Worm (Caenorhabditis elegans) whole organism, young adult: ENCODE measurements around the gene C53C11.1.

Source experiments
- B0261.1 ChIP-seq: sonication (generic microtip); optimal IDR thresholded peaks from 2 replicates; lab custom pipeline; 2016; ENCODE audit warnings: mild to moderate bottlenecking, missing genetic modification characterization, moderate library complexity, missing compliant biosample characterization
- C06A6.2 ChIP-seq: fragments of 200-800 bp; sonication (Bioruptor generic); conservative IDR thresholded peaks from 2 replicates; pipeline ENCODE4 v1.3.6; 2022; ENCODE audit warnings: missing genetic modification characterization, missing compliant biosample characterization
- F57A8.1 ChIP-seq: fragments of 200-800 bp; sonication (Bioruptor generic); optimal IDR thresholded peaks from 2 replicates; lab custom pipeline; 2018; ENCODE audit warnings: mild to moderate bottlenecking, missing genetic modification characterization, moderate library complexity, missing compliant biosample characterization
- K12H6.12 ChIP-seq: fragments of 200-800 bp; sonication (Bioruptor generic); optimal IDR thresholded peaks from 2 replicates; lab custom pipeline; 2018; ENCODE audit warnings: mild to moderate bottlenecking, missing genetic modification characterization, missing compliant biosample characterization
- Y56A3A.18 ChIP-seq: fragments of 200-800 bp; sonication (Bioruptor generic); IDR thresholded peaks from 2 replicates; pipeline ENCODE4 v1.3.6; 2022; ENCODE audit warnings: missing genetic modification reagents, missing genetic modification characterization, missing compliant biosample characterization
- Y79H2A.3 ChIP-seq: fragments of 200-800 bp; sonication (Bioruptor generic); conservative IDR thresholded peaks from 2 replicates; pipeline ENCODE4 v1.3.6; 2022; ENCODE audit warnings: missing genetic modification reagents, missing genetic modification characterization, missing compliant biosample characterization
- Y95B8A.8 ChIP-seq: fragments of 200-800 bp; sonication (Bioruptor generic); IDR thresholded peaks from 2 replicates; pipeline ENCODE4 v1.3.6; 2022; ENCODE audit warnings: missing genetic modification reagents, missing genetic modification characterization, missing compliant biosample characterization
- ama-1 ChIP-seq, 3 experiments: fragments of 150-350 bp in 1 of 3; sonication (generic microtip) in 2 of 3; optimal IDR thresholded peaks; 2 replicates each; lab custom pipeline; 2014 to 2018; ENCODE audit warnings: missing biosample characterization in 2 of 3, missing genetic modification characterization in 2 of 3, missing genetic modification reagents in 2 of 3
- aptf-2 ChIP-seq: fragments of 200-800 bp; sonication (Bioruptor generic); conservative IDR thresholded peaks from 2 replicates; pipeline ENCODE4 v1.3.6; 2022; ENCODE audit warnings: missing genetic modification reagents, missing genetic modification characterization, missing compliant biosample characterization
- athp-1 ChIP-seq: sonication (generic microtip); optimal IDR thresholded peaks from 2 replicates; lab custom pipeline; 2017; ENCODE audit warnings: mild to moderate bottlenecking, missing genetic modification characterization, missing compliant biosample characterization
- attf-3 ChIP-seq: fragments of 200-800 bp; sonication (Bioruptor generic); conservative IDR thresholded peaks from 2 replicates; pipeline ENCODE4 v1.3.6; 2022; ENCODE audit warnings: missing genetic modification reagents, missing genetic modification characterization, missing compliant biosample characterization
- bed-1 ChIP-seq: fragments of 200-800 bp; sonication (Bioruptor generic); IDR thresholded peaks from 2 replicates; pipeline ENCODE4 v1.3.6; 2022; ENCODE audit warnings: missing genetic modification reagents, missing genetic modification characterization, missing compliant biosample characterization
- ccch-3 ChIP-seq: fragments of 200-800 bp; sonication (Bioruptor generic); optimal IDR thresholded peaks from 2 replicates; lab custom pipeline; 2018; ENCODE audit warnings: mild to moderate bottlenecking, missing genetic modification characterization, missing compliant biosample characterization
- cebp-2 ChIP-seq: fragments of 200-800 bp; sonication (Bioruptor generic); IDR thresholded peaks from 2 replicates; pipeline ENCODE4 v1.3.6; 2022; ENCODE audit warnings: missing genetic modification characterization, missing compliant biosample characterization
- ceh-100 ChIP-seq: fragments of 200-800 bp; sonication (Bioruptor generic); IDR thresholded peaks from 2 replicates; pipeline ENCODE4 v1.3.6; 2022; ENCODE audit warnings: missing genetic modification reagents, missing genetic modification characterization, missing compliant biosample characterization
- ceh-27 ChIP-seq: fragments of 200-800 bp; sonication (Bioruptor generic); optimal IDR thresholded peaks from 2 replicates; lab custom pipeline; 2018; ENCODE audit warnings: mild to moderate bottlenecking, missing genetic modification characterization, moderate library complexity, missing compliant biosample characterization
- ceh-40 ChIP-seq: fragments of 200-800 bp; sonication (Bioruptor generic); IDR thresholded peaks from 2 replicates; pipeline ENCODE4 v1.3.6; 2022; ENCODE audit warnings: missing genetic modification characterization, missing compliant biosample characterization
- ceh-79 ChIP-seq: sonication (generic microtip); optimal IDR thresholded peaks from 2 replicates; lab custom pipeline; 2017; ENCODE audit warnings: mild to moderate bottlenecking, missing genetic modification characterization, missing compliant biosample characterization
- egl-18 ChIP-seq: fragments of 200-800 bp; sonication (Bioruptor generic); IDR thresholded peaks from 2 replicates; pipeline ENCODE4 v1.3.6; 2022; ENCODE audit warnings: missing genetic modification reagents, missing genetic modification characterization, missing compliant biosample characterization
- egrh-3 ChIP-seq: fragments of 200-800 bp; sonication (Bioruptor generic); IDR thresholded peaks from 2 replicates; pipeline ENCODE4 v1.3.6; 2022; ENCODE audit warnings: missing genetic modification reagents, missing genetic modification characterization, missing compliant biosample characterization
- fkh-3 ChIP-seq: sonication (generic microtip); optimal IDR thresholded peaks from 2 replicates; lab custom pipeline; 2016; ENCODE audit warnings: mild to moderate bottlenecking, missing genetic modification characterization, missing compliant biosample characterization
- gei-17 ChIP-seq: fragments of 200-800 bp; sonication (Bioruptor generic); optimal IDR thresholded peaks from 2 replicates; lab custom pipeline; 2018; ENCODE audit warnings: mild to moderate bottlenecking, missing genetic modification characterization, missing compliant biosample characterization
- hlh-26 ChIP-seq: fragments of 200-800 bp; sonication (Bioruptor generic); conservative IDR thresholded peaks from 2 replicates; pipeline ENCODE4 v1.3.6; 2022; ENCODE audit warnings: missing genetic modification reagents, missing genetic modification characterization, missing compliant biosample characterization
- hmg-1.2 ChIP-seq: fragments of 200-800 bp; sonication (Bioruptor generic); IDR thresholded peaks from 2 replicates; pipeline ENCODE4 v1.3.6; 2022; ENCODE audit warnings: missing genetic modification reagents, missing genetic modification characterization, missing compliant biosample characterization
- hmg-20 ChIP-seq: fragments of 200-800 bp; sonication (Bioruptor generic); IDR thresholded peaks from 2 replicates; pipeline ENCODE4 v1.3.6; 2022; ENCODE audit warnings: missing genetic modification reagents, missing genetic modification characterization, missing compliant biosample characterization
- let-526 ChIP-seq: fragments of 200-800 bp; sonication (Bioruptor generic); IDR thresholded peaks from 2 replicates; pipeline ENCODE4 v1.3.6; 2022; ENCODE audit warnings: missing genetic modification reagents, missing genetic modification characterization, missing compliant biosample characterization
- lin-54 ChIP-seq: fragments of 200-800 bp; sonication (Bioruptor generic); optimal IDR thresholded peaks from 2 replicates; lab custom pipeline; 2018; ENCODE audit warnings: mild to moderate bottlenecking, missing genetic modification characterization, missing compliant biosample characterization
- madf-10 ChIP-seq: sonication (generic microtip); optimal IDR thresholded peaks from 2 replicates; lab custom pipeline; 2016; ENCODE audit warnings: mild to moderate bottlenecking, missing genetic modification characterization, missing compliant biosample characterization
- madf-6 ChIP-seq: fragments of 200-800 bp; sonication (Bioruptor generic); IDR thresholded peaks from 2 replicates; pipeline ENCODE4 v1.3.6; 2022; ENCODE audit warnings: missing genetic modification reagents, missing genetic modification characterization, missing compliant biosample characterization
- mcd-1 ChIP-seq: fragments of 200-800 bp; sonication (Bioruptor generic); IDR thresholded peaks from 2 replicates; pipeline ENCODE4 v1.3.6; 2022; ENCODE audit warnings: missing genetic modification reagents, missing genetic modification characterization, missing compliant biosample characterization
- mel-28 ChIP-seq: sonication (generic microtip); optimal IDR thresholded peaks from 2 replicates; lab custom pipeline; 2016; ENCODE audit warnings: borderline replicate concordance, mild to moderate bottlenecking, missing genetic modification characterization, missing compliant biosample characterization
- mxl-1 ChIP-seq: sonication (generic microtip); optimal IDR thresholded peaks from 2 replicates; lab custom pipeline; 2016; ENCODE audit warnings: missing genetic modification characterization, missing compliant biosample characterization
- nhr-179 ChIP-seq: sonication (generic microtip); optimal IDR thresholded peaks from 2 replicates; lab custom pipeline; 2016; ENCODE audit warnings: mild to moderate bottlenecking, missing genetic modification characterization, missing compliant biosample characterization
- nhr-80 ChIP-seq: sonication (generic microtip); optimal IDR thresholded peaks from 2 replicates; lab custom pipeline; 2016; ENCODE audit warnings: missing genetic modification characterization, missing compliant biosample characterization
- repo-1 ChIP-seq: sonication (generic microtip); optimal IDR thresholded peaks from 2 replicates; lab custom pipeline; 2017; ENCODE audit warnings: mild to moderate bottlenecking, missing genetic modification characterization, missing compliant biosample characterization
- rpc-1 ChIP-seq, 2 experiments: fragments of 150-350 bp in 1 of 2; sonication (generic microtip) in 1 of 2; optimal IDR thresholded peaks; 2 replicates each; lab custom pipeline; 2014 to 2018; ENCODE audit warnings: missing biosample characterization in 1 of 2, missing genetic modification characterization in 1 of 2, missing genetic modification reagents in 1 of 2, missing genotype in 1 of 2
- sdz-38 ChIP-seq: sonication (generic microtip); optimal IDR thresholded peaks from 2 replicates; lab custom pipeline; 2016; ENCODE audit warnings: missing genotype, missing genetic modification characterization, missing compliant biosample characterization
- sea-2 ChIP-seq: fragments of 200-800 bp; sonication (Bioruptor generic); IDR thresholded peaks from 2 replicates; pipeline ENCODE4 v1.3.6; 2022; ENCODE audit warnings: missing genetic modification characterization, missing compliant biosample characterization
- ztf-18 ChIP-seq: sonication (generic microtip); optimal IDR thresholded peaks from 2 replicates; lab custom pipeline; 2016; ENCODE audit warnings: missing genotype, mild to moderate bottlenecking, missing genetic modification characterization, missing compliant biosample characterization
- ztf-3 ChIP-seq: fragments of 200-800 bp; sonication (Bioruptor generic); optimal IDR thresholded peaks from 2 replicates; lab custom pipeline; 2018; ENCODE audit warnings: mild to moderate bottlenecking, missing genetic modification characterization, missing compliant biosample characterization
- ztf-6 ChIP-seq: fragments of 200-800 bp; sonication (Bioruptor generic); IDR thresholded peaks from 2 replicates; pipeline ENCODE4 v1.3.6; 2022; ENCODE audit warnings: missing genetic modification reagents, missing genetic modification characterization, missing compliant biosample characterization

Gene C53C11.1

ce11 chrX:17336354-17336753, 4.2 kb upstream of the C53C11.1 start, which contains the start of gene C53C11.2:
TSS of gene C53C11.2 (plus strand) at chrX:17336637.
- TF ChIP-seq egrh-3 (GFP tag; lab: Robert Waterston, UW) = no peak
- peak; percentile 9 for TF ChIP-seq nhr-80 (tag; lab: Kevin White, UChicago)
- TF ChIP-seq, all 124 proteins: peak for 1

DNA sequence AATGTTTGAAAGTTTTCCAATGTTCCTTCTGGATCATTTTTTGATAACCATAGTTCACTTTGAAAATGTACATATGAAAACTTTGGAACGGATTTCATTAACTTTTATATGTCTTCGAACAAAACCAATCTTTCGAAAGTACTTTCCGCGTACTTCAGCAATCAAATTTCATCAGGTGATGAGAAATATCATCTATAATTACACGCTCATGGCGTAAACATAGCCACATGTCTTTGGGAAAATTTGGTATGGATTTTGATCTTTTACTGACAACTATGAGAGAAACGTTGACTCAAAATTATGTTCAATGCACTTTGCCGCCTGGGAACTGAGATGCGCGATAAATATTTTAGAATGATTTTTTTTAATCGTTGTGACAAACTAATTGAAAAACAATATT, 1.6 kb upstream of the C53C11.1 start:
- TF ChIP-seq ztf-3 (GFP tag; lab: Kevin White, UChicago) (no peak), C06A6.2 (GFP tag; lab: Robert Waterston, UW) (no peak), cebp-2 (GFP tag; lab: Robert Waterston, UW) (no peak)
- TF ChIP-seq, all 124 proteins: peak for 0

- TF ChIP-seq F57A8.1 (GFP tag; lab: Kevin White, UChicago) = no peak
- no peak for TF ChIP-seq ccch-3 (GFP tag; lab: Kevin White, UChicago)
- TF ChIP-seq athp-1 = no peak
- TF ChIP-seq egrh-3 (GFP tag; lab: Robert Waterston, UW) = no peak
- TF ChIP-seq hlh-26 (GFP tag; lab: Robert Waterston, UW) = no peak
- no peak for TF ChIP-seq ceh-27
- TF ChIP-seq Y56A3A.18 (GFP tag; lab: Robert Waterston, UW) = no peak
- TF ChIP-seq ztf-18 (tag; lab: Kevin White, UChicago) = no peak
- no peak for TF ChIP-seq Y79H2A.3 (GFP tag; lab: Robert Waterston, UW)
- TF ChIP-seq ceh-40 = no peak
- no peak for TF ChIP-seq madf-10
- no peak for TF ChIP-seq nhr-179 (tag; lab: Kevin White, UChicago)
- no peak for TF ChIP-seq egl-18 (GFP tag; lab: Robert Waterston, UW)
- TF ChIP-seq K12H6.12 = no peak
- TF ChIP-seq fkh-3 (tag; lab: Kevin White, UChicago) = no peak
- no peak for TF ChIP-seq ama-1 (optimal IDR thresholded peaks at IDR 0.05; lab: Kevin White, UChicago)
- no peak for TF ChIP-seq ama-1 (GFP tag; optimal IDR thresholded peaks at IDR 0.05; lab: Kevin White, UChicago)
- TF ChIP-seq repo-1 = no peak
- no peak for TF ChIP-seq Y95B8A.8 (GFP tag; lab: Robert Waterston, UW)
- TF ChIP-seq rpc-1 (optimal IDR thresholded peaks at IDR 0.05; lab: Kevin White, UChicago) = no peak
- no peak for TF ChIP-seq rpc-1 (tag; optimal IDR thresholded peaks at IDR 0.05; lab: Kevin White, UChicago)
- TF ChIP-seq mxl-1 (tag; lab: Kevin White, UChicago) = no peak
Measured at ce11 chrX:17349411-17349810, 8.8 kb downstream of the C53C11.1 start.

ce11 chrX:17352098-17352497, 11.5 kb downstream of the C53C11.1 start:
- TF ChIP-seq B0261.1 (no peak), sea-2 (no peak), attf-3 (GFP tag; lab: Robert Waterston, UW) (no peak), hmg-1.2 (GFP tag; lab: Robert Waterston, UW) (no peak), ceh-79 (tag; lab: Kevin White, UChicago) (no peak), aptf-2 (no peak), mel-28 (no peak), egrh-3 (GFP tag; lab: Robert Waterston, UW) (no peak), madf-6 (GFP tag; lab: Robert Waterston, UW) (no peak), hmg-20 (GFP tag; lab: Robert Waterston, UW) (no peak), sdz-38 (no peak), ceh-100 (GFP tag; lab: Robert Waterston, UW) (no peak), gei-17 (GFP tag; lab: Kevin White, UChicago) (no peak), ztf-3 (GFP tag; lab: Kevin White, UChicago) (no peak), let-526 (no peak), bed-1 (no peak), ztf-6 (GFP tag; lab: Robert Waterston, UW) (no peak), lin-54 (no peak), mcd-1 (GFP tag; lab: Robert Waterston, UW) (no peak)
